Worm (Caenorhabditis elegans) whole organism, midembryonic: ENCODE data around the gene R07C3.3.
"Not testable (repeated sequence)": the region's sequence is repeated elsewhere in the genome, so short reads cannot be mapped to it uniquely, and the experiment has no call there.

Experiments
- T22C8.4 ChIP-seq: fragments of 200-800 bp; sonication (Bioruptor generic); IDR thresholded peaks from 2 replicates; pipeline ENCODE4 v1.3.6; 2022; ENCODE audit warnings: missing genetic modification characterization, missing compliant biosample characterization
- cog-1 ChIP-seq: sonication (generic microtip); optimal IDR thresholded peaks from 2 replicates; lab custom pipeline; 2016; ENCODE audit warnings: missing genetic modification characterization, missing compliant biosample characterization
- flt-1 ChIP-seq: fragments of 200-800 bp; sonication (Bioruptor generic); IDR thresholded peaks from 2 replicates; pipeline ENCODE4 v1.3.6; 2022; ENCODE audit warnings: missing genetic modification characterization, missing compliant biosample characterization
- klf-2 ChIP-seq: fragments of 200-800 bp; sonication (Bioruptor generic); conservative IDR thresholded peaks from 2 replicates; pipeline ENCODE4 v1.3.6; 2022; ENCODE audit warnings: missing genetic modification reagents, missing genetic modification characterization, missing compliant biosample characterization
- med-1 ChIP-seq: sonication (generic microtip); optimal IDR thresholded peaks from 2 replicates; lab custom pipeline; 2017; ENCODE audit warnings: missing genetic modification characterization, mild to moderate bottlenecking, missing compliant biosample characterization, antibody characterized with exemption, missing genetic modification reagents; ENCODE audit not compliant: insufficient read depth
- ref-1 ChIP-seq: fragments of 200-800 bp; sonication (Bioruptor generic); conservative IDR thresholded peaks from 2 replicates; pipeline ENCODE4 v1.3.6; 2022; ENCODE audit warnings: missing genetic modification reagents, missing genetic modification characterization, missing compliant biosample characterization
- tab-1 ChIP-seq: fragments of 200-800 bp; sonication (Bioruptor generic); IDR thresholded peaks from 2 replicates; pipeline ENCODE4 v1.3.6; 2022; ENCODE audit warnings: missing genetic modification characterization, missing compliant biosample characterization
- ztf-23 ChIP-seq: fragments of 200-800 bp; sonication (Bioruptor generic); IDR thresholded peaks from 2 replicates; pipeline ENCODE4 v1.3.6; 2022; ENCODE audit warnings: missing genetic modification reagents, missing genetic modification characterization, missing compliant biosample characterization
- ztf-29 ChIP-seq: fragments of 200-800 bp; sonication (Bioruptor generic); IDR thresholded peaks from 2 replicates; pipeline ENCODE4 v1.3.6; 2022; ENCODE audit warnings: missing genetic modification reagents, missing genetic modification characterization, missing compliant biosample characterization

Gene R07C3.3

ce11 chrII:973999-974398, 35.4 kb downstream of the R07C3.3 start, which contains the start of gene fbxc-14:
Gene fbxc-14, plus strand, starts transcription at chrII:974299.
- TF ChIP-seq tab-1 (GFP tag; lab: Robert Waterston, UW), result no peak
- TF ChIP-seq ztf-23 (GFP tag; lab: Robert Waterston, UW), result no peak

- TF ChIP-seq ztf-29 (GFP tag; lab: Robert Waterston, UW), result no peak
- TF ChIP-seq tab-1 (GFP tag; lab: Robert Waterston, UW), result no peak
- no peak for TF ChIP-seq ref-1 (GFP tag; lab: Robert Waterston, UW)
- TF ChIP-seq ztf-23 (GFP tag; lab: Robert Waterston, UW), result no peak
- no peak for TF ChIP-seq T22C8.4 (GFP tag; lab: Robert Waterston, UW)
- no peak for TF ChIP-seq flt-1 (GFP tag; lab: Robert Waterston, UW)
- TF ChIP-seq cog-1 (tag; lab: Kevin White, UChicago), result no peak
- no peak for TF ChIP-seq med-1
- TF ChIP-seq klf-2, result no peak
Observed at ce11 chrII:979135-979534, 40.5 kb downstream of the R07C3.3 start, which contains the start of the genes fbxc-17 and fbxc-15. Gene fbxc-17, minus strand, starts transcription at chrII:979235. Gene fbxc-15, plus strand, starts transcription at chrII:979423.

DNA sequence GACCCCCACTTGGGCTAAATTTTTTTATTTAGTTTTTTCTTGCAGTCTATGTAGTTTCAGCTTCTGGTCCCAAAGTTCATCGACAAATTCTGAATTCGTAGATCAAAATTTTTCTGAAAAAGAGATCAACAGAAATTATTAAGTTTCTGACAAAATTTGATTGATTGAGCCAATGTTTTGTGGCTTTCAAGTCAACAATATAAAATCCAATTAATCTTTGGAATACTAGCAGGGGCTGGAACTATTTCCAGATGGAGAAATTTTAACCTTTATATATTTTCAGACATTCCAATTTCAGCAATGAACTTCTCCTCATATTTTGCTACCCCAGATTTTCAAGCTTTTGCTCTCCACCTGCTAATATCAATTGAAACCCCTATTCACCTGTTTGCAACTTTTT, 44.2 kb downstream of the R07C3.3 start, which contains the start of gene srh-274:
Gene srh-274, plus strand, starts transcription at position 301 of the 400 bp plus-strand sequence.
- TF ChIP-seq tab-1 (GFP tag; lab: Robert Waterston, UW), result no peak
- TF ChIP-seq ztf-23 (GFP tag; lab: Robert Waterston, UW), result no peak
- TF ChIP-seq med-1, result no peak
- TF ChIP-seq ref-1 (GFP tag; lab: Robert Waterston, UW), result no peak
- TF ChIP-seq cog-1 (tag; lab: Kevin White, UChicago), result no peak
- TF ChIP-seq T22C8.4 (GFP tag; lab: Robert Waterston, UW), result no peak
- no peak for TF ChIP-seq ztf-29 (GFP tag; lab: Robert Waterston, UW)
- TF ChIP-seq klf-2, result no peak
- TF ChIP-seq flt-1 (GFP tag; lab: Robert Waterston, UW), result no peak

- TF ChIP-seq flt-1 (GFP tag; lab: Robert Waterston, UW); klf-2; cog-1 (tag; lab: Kevin White, UChicago): not testable (repeated sequence)
Observed at ce11 chrII:985703-986102, 47.1 kb downstream of the R07C3.3 start, which contains the start of gene fbxc-40. Gene fbxc-40, plus strand, starts transcription at chrII:986003.

ce11 chrII:988437-988836, 49.8 kb downstream of the R07C3.3 start, which contains the start of gene fbxc-39:
Gene fbxc-39, plus strand, starts transcription at chrII:988737.
- TF ChIP-seq med-1 (no peak), ztf-23 (GFP tag; lab: Robert Waterston, UW) (no peak), flt-1 (GFP tag; lab: Robert Waterston, UW) (no peak), klf-2 (no peak), cog-1 (tag; lab: Kevin White, UChicago) (no peak), T22C8.4 (GFP tag; lab: Robert Waterston, UW) (no peak), ref-1 (GFP tag; lab: Robert Waterston, UW) (no peak), ztf-29 (GFP tag; lab: Robert Waterston, UW) (no peak), tab-1 (GFP tag; lab: Robert Waterston, UW) (no peak)
